Fruit fly (Drosophila melanogaster): Measurements from ENCODE around the gene Sp7.

Sp7 gene

dm6 chr3R:7787899-7788298 is 28.3 kb downstream of the Sp7 start, which contains the start of gene CG18748:
TSS of gene CG18748 (minus strand) at chr3R:7787923.
- no peak for TF ChIP-seq pan (optimal IDR thresholded peaks at IDR 0.05)
- TF ChIP-seq CG8478 (optimal IDR thresholded peaks at IDR 0.05), result no peak
- TF ChIP-seq EcR (GFP tag; optimal IDR thresholded peaks at IDR 0.05), result no peak
- no peak for TF ChIP-seq Dll (optimal IDR thresholded peaks at IDR 0.05)
- TF ChIP-seq usp (GFP tag; optimal IDR thresholded peaks at IDR 0.05), result no peak
- no peak for TF ChIP-seq psq (optimal IDR thresholded peaks at IDR 0.05)

DNA sequence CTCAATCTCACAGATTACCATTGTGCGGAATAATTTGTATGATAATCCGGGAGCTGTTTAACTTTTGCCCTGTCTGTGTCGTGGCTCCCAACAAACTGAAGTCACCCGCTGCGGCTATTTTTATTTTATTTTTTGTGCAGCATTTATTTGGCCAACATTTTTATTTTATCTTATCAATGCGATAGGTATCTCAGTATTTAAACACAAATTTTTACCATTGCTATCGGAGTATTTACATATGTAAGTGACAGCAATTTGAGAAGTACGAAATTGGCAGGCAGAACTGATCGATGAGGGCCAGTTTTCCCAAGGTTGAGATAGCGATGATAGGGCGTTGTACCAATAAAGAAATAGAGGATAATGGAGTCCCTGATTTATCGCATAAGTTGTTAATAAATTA is 30.5 kb downstream of the Sp7 start, which contains the start of gene CG18746:
Gene CG18746, minus strand, starts transcription at position 101 of the 400 bp plus-strand sequence.
- no peak for TF ChIP-seq Dll (optimal IDR thresholded peaks at IDR 0.05)
- no peak for TF ChIP-seq psq (optimal IDR thresholded peaks at IDR 0.05)
- TF ChIP-seq EcR (GFP tag; optimal IDR thresholded peaks at IDR 0.05), result no peak
- no peak for TF ChIP-seq CG8478 (optimal IDR thresholded peaks at IDR 0.05)

DNA sequence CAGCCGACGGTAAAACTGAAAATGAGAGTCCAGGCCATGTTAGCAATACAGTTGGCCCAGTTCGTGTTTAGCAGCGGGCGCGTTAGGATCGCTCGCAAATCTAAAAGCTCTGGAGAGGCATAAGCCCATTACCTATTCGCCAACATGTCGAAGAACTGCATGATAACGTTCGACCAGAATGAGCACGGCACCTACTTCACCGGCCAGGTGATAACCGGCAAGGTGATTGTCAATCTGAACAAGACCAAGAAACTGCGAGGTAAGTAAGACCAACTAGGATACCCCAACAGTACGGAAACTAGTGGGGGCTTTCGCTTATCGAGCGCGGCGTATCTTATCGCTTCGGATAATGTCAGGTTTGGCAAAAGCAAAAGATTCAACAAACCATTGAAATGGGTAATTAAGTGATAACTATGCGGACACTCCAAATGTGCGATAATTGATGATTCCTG is 31.0 kb downstream of the Sp7 start, which contains the start of gene CG10086:
Gene CG10086, plus strand, starts transcription at position 51 of the 452 bp plus-strand sequence.
- TF ChIP-seq psq (optimal IDR thresholded peaks at IDR 0.05) (no peak), Dll (optimal IDR thresholded peaks at IDR 0.05) (no peak), CG8478 (optimal IDR thresholded peaks at IDR 0.05) (no peak), EcR (GFP tag; optimal IDR thresholded peaks at IDR 0.05) (no peak), usp (GFP tag; optimal IDR thresholded peaks at IDR 0.05) (no peak), pan (optimal IDR thresholded peaks at IDR 0.05) (no peak)

- TF ChIP-seq pan (optimal IDR thresholded peaks at IDR 0.05), result no peak
- TF ChIP-seq Dll (optimal IDR thresholded peaks at IDR 0.05), result peak; percentile 7
Observed at dm6 chr3R:7793855-7794254, 34.3 kb downstream of the Sp7 start, which contains the start of gene CG2641. TSS of gene CG2641 (plus strand) at chr3R:7794069.

DNA sequence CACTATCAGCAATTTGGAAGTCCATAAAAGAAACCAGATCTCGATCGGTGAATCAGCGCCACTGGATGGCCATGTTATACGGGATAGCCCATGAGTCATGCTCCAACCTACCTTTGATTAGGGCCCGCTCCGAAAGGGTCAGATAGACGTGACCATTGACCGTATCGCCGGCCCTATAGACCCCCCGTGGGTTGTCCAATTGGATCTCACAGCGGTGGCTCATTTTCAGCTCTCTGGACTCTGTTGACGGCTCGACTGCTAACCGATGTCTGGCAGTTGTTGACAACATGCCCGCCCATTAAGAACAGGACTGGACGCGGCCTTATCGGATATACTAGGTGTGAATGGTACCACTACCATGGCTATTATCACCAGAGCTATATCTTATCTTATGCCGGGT is 38.9 kb downstream of the Sp7 start, which contains the start of gene CG18744:
Gene CG18744, minus strand, starts transcription at position 247 of the 400 bp plus-strand sequence.
- TF ChIP-seq Dll (optimal IDR thresholded peaks at IDR 0.05) (no peak), psq (optimal IDR thresholded peaks at IDR 0.05) (no peak), usp (GFP tag; optimal IDR thresholded peaks at IDR 0.05) (no peak), CG8478 (optimal IDR thresholded peaks at IDR 0.05) (no peak), EcR (GFP tag; optimal IDR thresholded peaks at IDR 0.05) (no peak), pan (optimal IDR thresholded peaks at IDR 0.05) (no peak)

DNA sequence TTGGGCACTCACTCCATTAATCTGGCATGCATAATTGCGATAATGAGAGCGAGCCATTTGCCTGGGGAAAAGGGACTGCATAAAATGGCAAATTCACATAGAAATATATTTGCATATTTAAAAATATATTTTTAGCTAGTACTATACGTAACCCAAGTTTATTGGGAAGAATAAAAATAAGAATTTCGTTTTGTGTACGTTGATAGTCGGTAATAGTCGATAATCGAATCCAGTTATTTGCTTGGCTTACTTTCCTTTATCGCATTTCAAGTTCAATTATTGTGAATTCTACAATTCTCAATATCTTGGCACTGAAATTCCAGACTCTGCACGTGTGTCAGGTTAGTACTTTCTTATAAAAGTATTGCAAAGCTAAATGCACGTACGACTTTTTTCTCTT is 43.1 kb downstream of the Sp7 start, which contains the start of gene CG3014:
Gene CG3014, minus strand, starts transcription at position 101 of the 400 bp plus-strand sequence.
- no peak for TF ChIP-seq CG8478 (optimal IDR thresholded peaks at IDR 0.05)
- TF ChIP-seq pan (optimal IDR thresholded peaks at IDR 0.05), result no peak
- TF ChIP-seq Dll (optimal IDR thresholded peaks at IDR 0.05), result no peak
- TF ChIP-seq psq (optimal IDR thresholded peaks at IDR 0.05), result no peak
- no peak for TF ChIP-seq EcR (GFP tag; optimal IDR thresholded peaks at IDR 0.05)
- no peak for TF ChIP-seq usp (GFP tag; optimal IDR thresholded peaks at IDR 0.05)

dm6 chr3R:7804332-7804731 is 44.7 kb downstream of the Sp7 start, which contains the start of gene CG18268:
TSS of gene CG18268 (minus strand) at chr3R:7804432.
- TF ChIP-seq usp (GFP tag; optimal IDR thresholded peaks at IDR 0.05), result no peak
- TF ChIP-seq pan (optimal IDR thresholded peaks at IDR 0.05), result no peak
- no peak for TF ChIP-seq psq (optimal IDR thresholded peaks at IDR 0.05)
- TF ChIP-seq EcR (GFP tag; optimal IDR thresholded peaks at IDR 0.05), result no peak
- no peak for TF ChIP-seq CG8478 (optimal IDR thresholded peaks at IDR 0.05)
- no peak for TF ChIP-seq Dll (optimal IDR thresholded peaks at IDR 0.05)

- TF ChIP-seq psq (optimal IDR thresholded peaks at IDR 0.05) (no peak), Dll (optimal IDR thresholded peaks at IDR 0.05) (peak; percentile 73), CG8478 (optimal IDR thresholded peaks at IDR 0.05) (peak; percentile 27)
Observed at dm6 chr3R:7809662-7810621, 50.4 kb downstream of the Sp7 start, which contains the start of the genes CG2993 and sgll. TSS of gene CG2993 (minus strand) at chr3R:7810014. TSS of gene sgll (plus strand) at chr3R:7810532.

- TF ChIP-seq EcR (GFP tag; optimal IDR thresholded peaks at IDR 0.05) (no peak), usp (GFP tag; optimal IDR thresholded peaks at IDR 0.05) (no peak), pan (optimal IDR thresholded peaks at IDR 0.05) (no peak), CG8478 (optimal IDR thresholded peaks at IDR 0.05) (no peak), psq (optimal IDR thresholded peaks at IDR 0.05) (no peak), Dll (optimal IDR thresholded peaks at IDR 0.05) (no peak)
Observed at dm6 chr3R:7811514-7811913, 51.9 kb downstream of the Sp7 start, which contains the start of gene CG31473. TSS of gene CG31473 (plus strand) at chr3R:7811814.

dm6 chr3R:7813518-7813917 is 53.9 kb downstream of the Sp7 start:
- TF ChIP-seq usp (GFP tag; optimal IDR thresholded peaks at IDR 0.05) (no peak), CG8478 (optimal IDR thresholded peaks at IDR 0.05) (no peak), pan (optimal IDR thresholded peaks at IDR 0.05) (no peak), psq (optimal IDR thresholded peaks at IDR 0.05) (no peak), Dll (optimal IDR thresholded peaks at IDR 0.05) (no peak), EcR (GFP tag; optimal IDR thresholded peaks at IDR 0.05) (no peak)

All from whole organism.